Fruit fly (Drosophila melanogaster): ENCODE data around the gene CG31041.

Gene CG31041

DNA sequence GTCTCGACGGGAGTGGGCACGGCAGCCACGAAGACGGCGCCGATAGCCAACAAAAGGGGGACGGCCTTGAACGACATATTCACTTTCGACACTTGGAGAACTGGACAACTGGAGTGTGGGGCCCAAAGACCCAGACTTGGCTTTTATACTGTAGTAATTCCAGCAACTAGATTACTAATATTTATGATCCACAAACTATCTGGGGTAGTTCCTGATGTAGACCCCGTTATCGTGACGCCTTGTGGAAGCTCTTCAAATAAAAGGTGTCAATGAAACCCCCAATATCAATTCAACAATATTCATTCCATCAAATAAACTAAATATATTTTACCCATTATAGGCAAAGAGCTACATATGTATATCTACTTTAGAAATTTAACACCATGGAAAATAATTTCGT lies at the start of gene CG31041:
CG31041 (minus strand) TSS at position 101 of the 400 bp plus-strand sequence.
- TF ChIP-seq CG10348 (GFP tag; IDR thresholded peaks at IDR 0.05) (no peak), D1 (tag; optimal IDR thresholded peaks at IDR 0.05) (no peak), CG9948 (tag; optimal IDR thresholded peaks at IDR 0.05) (no peak), CG34367 (tag; optimal IDR thresholded peaks at IDR 0.05) (no peak), fd96Ca (GFP tag; IDR thresholded peaks at IDR 0.05) (no peak), gl (tag; optimal IDR thresholded peaks at IDR 0.05) (no peak), CG32121 (GFP tag; IDR thresholded peaks at IDR 0.05) (no peak), CG17806 (tag; optimal IDR thresholded peaks at IDR 0.05) (no peak)

DNA sequence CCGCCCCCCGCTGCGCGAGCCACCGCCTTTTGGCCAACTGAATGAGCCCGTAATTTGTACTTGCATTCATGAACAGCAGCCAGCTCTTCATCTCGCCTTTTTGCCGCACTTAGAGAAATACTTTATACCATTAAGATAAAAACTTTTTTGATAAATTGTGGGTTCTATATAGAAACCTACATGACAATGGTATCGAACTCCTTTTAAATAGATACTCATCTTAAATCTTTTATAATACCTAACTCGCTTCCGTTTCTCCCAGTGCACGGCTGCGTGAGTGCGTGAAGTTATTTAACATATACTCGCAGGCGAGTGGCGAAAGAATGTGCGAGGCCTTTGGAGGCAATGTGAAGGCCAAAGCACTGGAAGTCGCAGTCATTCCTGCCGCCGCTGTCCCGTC lies 35.2 kb upstream of the CG31041 start:
- no peak for TF ChIP-seq EcR (GFP tag; optimal IDR thresholded peaks at IDR 0.05)
- no peak for TF ChIP-seq CG9948 (tag; optimal IDR thresholded peaks at IDR 0.05)
- no peak for TF ChIP-seq CG8301 (tag; optimal IDR thresholded peaks at IDR 0.05)
- TF ChIP-seq Pif1A (GFP tag; optimal IDR thresholded peaks at IDR 0.05): no peak
- TF ChIP-seq CG4496 (GFP tag; IDR thresholded peaks at IDR 0.05): 0 out of 3 replicates have a peak, but pooled peaks have one; percentile 33
- TF ChIP-seq CG13204 (GFP tag; optimal IDR thresholded peaks at IDR 0.05): peak; percentile 3
- TF ChIP-seq CG12605 (GFP tag; IDR thresholded peaks at IDR 0.05): no peak
- TF ChIP-seq Ets98B (GFP tag; IDR thresholded peaks at IDR 0.05): peak; percentile 13; the same call in 1 of the 2 replicates
- TF ChIP-seq CG10348 (GFP tag; IDR thresholded peaks at IDR 0.05): no peak
- peak; percentile 46 for TF ChIP-seq CG15710 (tag; optimal IDR thresholded peaks at IDR 0.05)
- peak; percentile 49 for TF ChIP-seq CG8159 (tag; optimal IDR thresholded peaks at IDR 0.05)
- peak; percentile 51; the same call in 1 of the 3 replicates for TF ChIP-seq fd96Ca (GFP tag; IDR thresholded peaks at IDR 0.05)

dm6 chr3R:29620712-29621479 lies 30.2 kb upstream of the CG31041 start:
- TF ChIP-seq CG8159 (tag; optimal IDR thresholded peaks at IDR 0.05): no peak
- no peak for TF ChIP-seq D1 (tag; optimal IDR thresholded peaks at IDR 0.05)
- TF ChIP-seq Pif1B (GFP tag; optimal IDR thresholded peaks at IDR 0.05): no peak
- TF ChIP-seq CG12605 (GFP tag; IDR thresholded peaks at IDR 0.05): no peak
- no peak for TF ChIP-seq CG15710 (tag; optimal IDR thresholded peaks at IDR 0.05)
- TF ChIP-seq Pif1A (GFP tag; optimal IDR thresholded peaks at IDR 0.05): no peak
- no peak for TF ChIP-seq CG14655 (GFP tag; optimal IDR thresholded peaks at IDR 0.05)
- no peak for TF ChIP-seq CG32121 (GFP tag; IDR thresholded peaks at IDR 0.05)
- TF ChIP-seq CG34367 (tag; optimal IDR thresholded peaks at IDR 0.05): no peak
- no peak for TF ChIP-seq EcR (GFP tag; optimal IDR thresholded peaks at IDR 0.05)
- TF ChIP-seq CG10348 (GFP tag; IDR thresholded peaks at IDR 0.05): no peak
- TF ChIP-seq Ets98B (GFP tag; IDR thresholded peaks at IDR 0.05): no peak
- TF ChIP-seq Snoo (tag; optimal IDR thresholded peaks at IDR 0.05): no peak
- no peak for TF ChIP-seq CG4496 (GFP tag; IDR thresholded peaks at IDR 0.05)

DNA sequence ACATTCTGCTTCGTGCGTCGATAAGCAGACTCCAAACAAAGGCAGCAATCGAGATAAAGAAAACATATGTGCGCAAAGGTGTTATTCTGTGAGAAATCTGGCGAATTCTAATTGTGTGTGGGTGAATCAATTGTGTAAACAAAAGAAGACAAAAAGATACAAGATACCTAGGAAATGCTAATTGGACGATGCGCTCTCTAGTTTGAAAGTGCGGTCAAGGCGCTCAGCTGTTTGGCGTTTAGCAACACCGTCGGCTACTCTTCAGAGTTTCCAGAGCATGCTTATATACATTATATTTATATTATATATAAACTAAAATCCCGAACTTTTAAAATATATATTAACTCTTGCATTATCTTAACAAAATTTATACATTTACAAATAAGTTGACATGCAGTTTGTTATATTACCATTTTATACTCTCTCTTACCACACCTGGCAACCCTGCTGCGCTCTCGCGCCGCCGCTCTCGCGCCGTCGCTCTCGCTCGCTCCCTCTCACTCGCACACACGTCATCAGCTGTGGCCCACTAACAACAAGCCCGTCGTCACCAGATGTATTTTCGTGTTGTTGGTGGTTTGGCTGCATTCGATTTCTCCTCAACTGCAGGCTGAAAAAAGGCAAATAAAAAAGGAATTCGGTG lies 27.9 kb upstream of the CG31041 start, which contains the start of gene CG1907:
CG1907 (plus strand) TSS at position 551 of the 643 bp plus-strand sequence.
- TF ChIP-seq gl (tag; optimal IDR thresholded peaks at IDR 0.05) (peak; percentile 91), CG14655 (GFP tag; optimal IDR thresholded peaks at IDR 0.05) (peak; percentile 98), CG8159 (tag; optimal IDR thresholded peaks at IDR 0.05) (peak; percentile 98), Ets98B (GFP tag; IDR thresholded peaks at IDR 0.05) (peak; percentile 99), D1 (tag; optimal IDR thresholded peaks at IDR 0.05) (peak; percentile 88), EcR (GFP tag; optimal IDR thresholded peaks at IDR 0.05) (peak; percentile 58), rn (GFP tag; IDR thresholded peaks at IDR 0.05) (peak; percentile 97), CG4496 (GFP tag; IDR thresholded peaks at IDR 0.05) (peak; percentile 98), CG12605 (GFP tag; IDR thresholded peaks at IDR 0.05) (peak; percentile 97), CG15710 (tag; optimal IDR thresholded peaks at IDR 0.05) (peak; percentile 97), Pif1A (GFP tag; optimal IDR thresholded peaks at IDR 0.05) (peak; percentile 91), CG17806 (tag; optimal IDR thresholded peaks at IDR 0.05) (peak; percentile 97), CG8301 (tag; optimal IDR thresholded peaks at IDR 0.05) (peak; percentile 96), CG32121 (GFP tag; IDR thresholded peaks at IDR 0.05) (peak; percentile 98), CG9948 (tag; optimal IDR thresholded peaks at IDR 0.05) (peak; percentile 96), fd96Ca (GFP tag; IDR thresholded peaks at IDR 0.05) (peak; percentile 98), CG10348 (GFP tag; IDR thresholded peaks at IDR 0.05) (peak; percentile 89), Snoo (tag; optimal IDR thresholded peaks at IDR 0.05) (peak; percentile 98), CG34367 (tag; optimal IDR thresholded peaks at IDR 0.05) (peak; percentile 92), CG13204 (GFP tag; optimal IDR thresholded peaks at IDR 0.05) (peak; percentile 91), Pif1B (GFP tag; optimal IDR thresholded peaks at IDR 0.05) (peak; percentile 95)

DNA sequence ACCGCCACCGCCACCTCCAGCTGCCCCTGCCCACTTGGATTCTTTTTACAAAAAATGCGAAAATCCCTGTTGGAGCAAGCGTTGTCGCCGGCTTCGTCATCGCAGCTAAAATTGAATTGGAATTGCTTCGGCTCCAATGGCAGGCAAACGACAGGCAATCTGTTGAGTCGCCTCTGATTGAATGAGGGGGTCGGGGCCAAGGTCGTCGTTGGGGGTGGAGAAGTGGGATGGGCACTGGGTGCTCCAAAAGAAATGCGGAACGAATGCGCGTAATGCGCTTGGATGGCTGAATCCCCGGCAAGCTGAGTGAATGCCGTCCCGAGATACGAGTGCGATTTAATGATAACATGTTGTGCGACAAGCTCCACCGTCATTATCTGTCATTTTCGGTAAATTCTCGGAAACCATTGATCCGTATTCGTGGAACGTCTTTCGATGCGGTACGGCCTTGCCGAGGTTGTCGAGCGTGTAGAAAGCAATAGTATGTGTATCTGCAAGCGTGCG lies 27.1 kb upstream of the CG31041 start:
- TF ChIP-seq EcR (GFP tag; optimal IDR thresholded peaks at IDR 0.05): no peak
- TF ChIP-seq CG9948 (tag; optimal IDR thresholded peaks at IDR 0.05): no peak
- no peak for TF ChIP-seq CG10348 (GFP tag; IDR thresholded peaks at IDR 0.05)
- TF ChIP-seq CG4496 (GFP tag; IDR thresholded peaks at IDR 0.05): no peak
- no peak for TF ChIP-seq CG34367 (tag; optimal IDR thresholded peaks at IDR 0.05)
- TF ChIP-seq gl (tag; optimal IDR thresholded peaks at IDR 0.05): no peak
- TF ChIP-seq fd96Ca (GFP tag; IDR thresholded peaks at IDR 0.05): no peak
- TF ChIP-seq Pif1A (GFP tag; optimal IDR thresholded peaks at IDR 0.05): no peak
- no peak for TF ChIP-seq CG14655 (GFP tag; optimal IDR thresholded peaks at IDR 0.05)
- no peak for TF ChIP-seq CG12605 (GFP tag; IDR thresholded peaks at IDR 0.05)
- no peak for TF ChIP-seq Ets98B (GFP tag; IDR thresholded peaks at IDR 0.05)
- TF ChIP-seq CG32121 (GFP tag; IDR thresholded peaks at IDR 0.05): no peak
- TF ChIP-seq D1 (tag; optimal IDR thresholded peaks at IDR 0.05): no peak
- TF ChIP-seq Pif1B (GFP tag; optimal IDR thresholded peaks at IDR 0.05): no peak
- no peak for TF ChIP-seq CG13204 (GFP tag; optimal IDR thresholded peaks at IDR 0.05)
- TF ChIP-seq CG15710 (tag; optimal IDR thresholded peaks at IDR 0.05): no peak
- TF ChIP-seq CG8301 (tag; optimal IDR thresholded peaks at IDR 0.05): no peak
- no peak for TF ChIP-seq CG8159 (tag; optimal IDR thresholded peaks at IDR 0.05)
